Worm (Caenorhabditis elegans): ENCODE data around the gene duo-1.

DNA sequence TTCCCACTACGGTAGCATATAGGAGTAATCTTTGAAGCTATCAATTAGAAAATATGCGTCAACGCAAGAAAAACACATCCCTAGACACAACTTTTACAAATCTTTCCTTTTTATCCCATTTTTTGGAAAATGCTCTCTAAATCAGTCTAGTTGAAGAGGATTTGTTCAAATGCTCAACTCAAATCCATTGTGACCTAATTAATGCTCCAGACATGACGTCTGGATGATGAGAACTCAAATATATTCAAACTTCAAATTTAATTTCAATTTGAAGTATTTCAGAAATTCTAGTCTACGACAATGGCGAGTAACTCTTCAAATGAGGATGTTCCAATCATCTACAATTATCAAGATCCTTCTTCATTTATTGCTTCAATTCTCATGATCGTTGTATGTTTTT is 2.1 kb upstream of the duo-1 start, which contains the start of gene srx-85:
- TF ChIP-seq ztf-4 (tag; optimal IDR thresholded peaks at IDR 0.05) (no peak), lin-15B (tag; optimal IDR thresholded peaks at IDR 0.05) (no peak), fos-1 (tag; optimal IDR thresholded peaks at IDR 0.05) (no peak), daf-12 (tag; optimal IDR thresholded peaks at IDR 0.05) (no peak), elt-1 (tag; optimal IDR thresholded peaks at IDR 0.05) (no peak), nhr-11 (tag; optimal IDR thresholded peaks at IDR 0.05) (no peak), nhr-237 (tag; optimal IDR thresholded peaks at IDR 0.05) (no peak), fkh-10 (GFP tag; optimal IDR thresholded peaks at IDR 0.05) (no peak), mdl-1 (tag; optimal IDR thresholded peaks at IDR 0.05) (no peak)
